Worm (Caenorhabditis elegans) whole organism, young adult: ENCODE data around the gene gcs-1.

Experiments used
- B0261.1 ChIP-seq: sonication (generic microtip); optimal IDR thresholded peaks from 2 replicates; lab custom pipeline; 2016; ENCODE audit warnings: mild to moderate bottlenecking, missing genetic modification characterization, moderate library complexity, missing compliant biosample characterization
- C06A6.2 ChIP-seq: fragments of 200-800 bp; sonication (Bioruptor generic); conservative IDR thresholded peaks from 2 replicates; pipeline ENCODE4 v1.3.6; 2022; ENCODE audit warnings: missing genetic modification characterization, missing compliant biosample characterization
- F52B5.7 ChIP-seq: sonication (generic microtip); optimal IDR thresholded peaks from 2 replicates; lab custom pipeline; 2016; ENCODE audit warnings: mild to moderate bottlenecking, missing genetic modification characterization, missing compliant biosample characterization
- T26A5.8 ChIP-seq: sonication (generic microtip); optimal IDR thresholded peaks from 2 replicates; lab custom pipeline; 2016; ENCODE audit warnings: missing genetic modification characterization, missing compliant biosample characterization
- ama-1 ChIP-seq, 3 experiments: fragments of 150-350 bp in 1 of 3; sonication (generic microtip) in 2 of 3; optimal IDR thresholded peaks; 2 replicates each; lab custom pipeline; 2014 to 2018; ENCODE audit warnings: missing biosample characterization in 2 of 3, missing genetic modification characterization in 2 of 3, missing genetic modification reagents in 2 of 3
- ceh-40 ChIP-seq: fragments of 200-800 bp; sonication (Bioruptor generic); IDR thresholded peaks from 2 replicates; pipeline ENCODE4 v1.3.6; 2022; ENCODE audit warnings: missing genetic modification characterization, missing compliant biosample characterization
- ceh-91 ChIP-seq: fragments of 200-800 bp; sonication (Bioruptor generic); IDR thresholded peaks from 2 replicates; pipeline ENCODE4 v1.3.6; 2022; ENCODE audit warnings: missing genetic modification reagents, missing genetic modification characterization, missing compliant biosample characterization
- him-1 ChIP-seq: sonication (generic microtip); optimal IDR thresholded peaks from 2 replicates; lab custom pipeline; 2016; ENCODE audit warnings: missing genotype, missing genetic modification reagents, missing genetic modification characterization, missing compliant biosample characterization
- lin-40 ChIP-seq: sonication (generic microtip); optimal IDR thresholded peaks from 2 replicates; lab custom pipeline; 2016; ENCODE audit warnings: missing genetic modification characterization, mild to moderate bottlenecking, missing compliant biosample characterization, missing genotype, missing genetic modification reagents
- tbp1 ChIP-seq: fragments of 200-800 bp; sonication (Bioruptor generic); optimal IDR thresholded peaks from 2 replicates; lab custom pipeline; 2018; ENCODE audit warnings: mild to moderate bottlenecking, missing genetic modification characterization, missing compliant biosample characterization
- ztf-25 ChIP-seq: fragments of 200-800 bp; sonication (Bioruptor generic); IDR thresholded peaks from 2 replicates; pipeline ENCODE4 v1.3.6; 2022; ENCODE audit warnings: missing genetic modification reagents, missing genetic modification characterization, missing compliant biosample characterization

DNA sequence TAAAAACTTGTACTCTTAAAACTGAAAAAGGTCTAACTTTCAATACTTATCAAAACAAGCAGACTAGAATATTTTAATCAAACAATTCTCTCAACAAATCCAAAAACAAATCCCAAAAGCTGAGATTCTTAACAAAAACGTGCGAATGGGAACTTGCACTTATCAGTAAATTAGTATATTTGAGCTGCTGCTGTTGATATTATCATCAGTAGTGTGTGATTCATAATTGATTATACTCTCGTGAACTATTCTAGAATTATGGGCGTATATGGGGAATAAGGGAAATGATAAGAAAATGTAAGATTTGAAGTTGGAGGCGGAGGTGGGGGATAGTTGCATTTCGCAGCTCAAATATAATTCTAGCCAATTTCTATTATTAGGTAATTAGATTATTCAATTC is 23.9 kb downstream of the gcs-1 start:
- no peak for TF ChIP-seq lin-40 (tag; lab: Kevin White, UChicago)
- no peak for TF ChIP-seq ama-1 (optimal IDR thresholded peaks at IDR 0.05; lab: Kevin White, UChicago)
- TF ChIP-seq ama-1 (GFP tag; optimal IDR thresholded peaks at IDR 0.05; lab: Kevin White, UChicago) = no peak
- TF ChIP-seq ceh-40 (GFP tag; lab: Robert Waterston, UW) = no peak
- TF ChIP-seq him-1 (tag; lab: Kevin White, UChicago) = no peak
- TF ChIP-seq C06A6.2 = no peak
- no peak for TF ChIP-seq B0261.1
- TF ChIP-seq ztf-25 (GFP tag; lab: Robert Waterston, UW) = no peak
- no peak for TF ChIP-seq T26A5.8 (tag; lab: Kevin White, UChicago)
- no peak for TF ChIP-seq F52B5.7 (tag; lab: Kevin White, UChicago)
- TF ChIP-seq ceh-91 (GFP tag; lab: Robert Waterston, UW) = no peak
- no peak for TF ChIP-seq tbp1 (GFP tag; lab: Kevin White, UChicago)
